Worm (Caenorhabditis elegans): ENCODE data around the gene F16G10.2.

ce11 chrII:2421905-2422304 is 46.8 kb downstream of the F16G10.2 start, which contains the start of gene F42G2.2:
- TF ChIP-seq elt-1 (tag; optimal IDR thresholded peaks at IDR 0.05) (no peak), alr-1 (tag; optimal IDR thresholded peaks at IDR 0.05) (no peak), F13H6.1 (tag; optimal IDR thresholded peaks at IDR 0.05) (no peak), nhr-237 (tag; optimal IDR thresholded peaks at IDR 0.05) (no peak), skn-1 (tag; optimal IDR thresholded peaks at IDR 0.05) (no peak), snpc-4 (tag; optimal IDR thresholded peaks at IDR 0.05) (no peak), mdl-1 (tag; optimal IDR thresholded peaks at IDR 0.05) (no peak), lsy-2 (tag; optimal IDR thresholded peaks at IDR 0.05) (no peak), ztf-11 (tag; optimal IDR thresholded peaks at IDR 0.05) (no peak), nhr-129 (tag; optimal IDR thresholded peaks at IDR 0.05) (no peak), zag-1 (tag; optimal IDR thresholded peaks at IDR 0.05) (no peak), nhr-11 (tag; optimal IDR thresholded peaks at IDR 0.05) (no peak), ztf-1 (GFP tag; conservative IDR thresholded peaks at IDR 0.05) (no peak)
